Fruit fly (Drosophila melanogaster): ENCODE data around the gene CG31091.

Gene CG31091

DNA sequence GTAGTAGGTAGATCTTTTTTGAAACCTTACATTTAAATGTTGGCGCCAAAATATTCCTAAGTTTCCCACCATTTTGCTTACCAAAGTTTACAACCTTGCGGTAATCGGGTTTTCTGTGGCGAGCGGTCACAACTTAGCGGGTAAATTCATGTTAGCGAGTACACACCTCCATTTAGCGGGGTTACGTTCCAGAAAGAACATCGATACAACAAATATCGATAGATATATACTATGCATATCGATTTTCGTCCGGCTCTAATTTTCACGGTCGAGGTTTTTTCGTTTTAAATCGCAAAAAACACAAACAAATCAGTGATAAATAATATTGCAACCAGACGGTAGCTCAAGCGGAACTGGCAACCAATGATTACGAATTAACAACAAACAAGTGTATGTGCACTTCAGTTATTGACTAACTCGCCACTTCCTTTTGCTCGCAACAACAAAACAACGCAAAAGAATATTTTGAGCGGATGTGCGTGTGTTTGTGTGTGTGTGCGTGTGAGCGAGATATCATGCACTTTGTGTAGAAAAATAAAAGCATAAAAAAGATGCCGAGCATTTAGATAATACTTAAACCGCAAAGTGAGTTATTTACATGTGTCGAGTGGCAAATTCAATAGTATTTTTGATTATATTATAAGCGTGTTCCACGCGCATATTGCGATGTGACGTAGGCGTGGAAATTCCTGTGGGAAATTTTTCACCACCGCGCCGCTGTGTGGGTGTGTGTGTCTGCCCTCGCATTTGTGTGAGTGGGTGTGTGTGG, 11.2 kb upstream of the CG31091 start, which contains the start of gene Lnk (continued):
- TF ChIP-seq CG5180 (GFP tag; optimal IDR thresholded peaks at IDR 0.05) (no peak), Lim3 (GFP tag; IDR thresholded peaks at IDR 0.05) (no peak), CG13123 (GFP tag; optimal IDR thresholded peaks at IDR 0.05) (no peak), CG5953 (GFP tag; IDR thresholded peaks at IDR 0.05) (no peak), zfh1 (GFP tag; IDR thresholded peaks at IDR 0.05) (no peak), so (GFP tag; IDR thresholded peaks at IDR 0.05) (no peak), CG30020 (tag; optimal IDR thresholded peaks at IDR 0.05) (peak; percentile 12), Xbp1 (GFP tag; optimal IDR thresholded peaks at IDR 0.05) (peak; percentile 18), Hr3 (GFP tag; optimal IDR thresholded peaks at IDR 0.05) (no peak), CG6765 (GFP tag; optimal IDR thresholded peaks at IDR 0.05) (no peak), corto (GFP tag; optimal IDR thresholded peaks at IDR 0.05) (no peak), CG12236 (GFP tag; optimal IDR thresholded peaks at IDR 0.05) (no peak), CG8944 (GFP tag; optimal IDR thresholded peaks at IDR 0.05) (no peak), Trl (optimal IDR thresholded peaks at IDR 0.05) (no peak), Trl (GFP tag; optimal IDR thresholded peaks at IDR 0.05) (no peak), CHES-1-like (GFP tag; optimal IDR thresholded peaks at IDR 0.05) (peak; percentile 15), Doc2 (GFP tag; IDR thresholded peaks at IDR 0.05) (no peak), hbn (GFP tag; IDR thresholded peaks at IDR 0.05; ENCODE audit: partially characterized antibody) (peak; percentile 92), mld (GFP tag; IDR thresholded peaks at IDR 0.05; ENCODE audit: partially characterized antibody) (peak; percentile 86; the same call in 2 of the 3 replicates), Aef1 (GFP tag; IDR thresholded peaks at IDR 0.05) (peak; percentile 60; the same call in 2 of the 3 replicates), Atf6 (GFP tag; IDR thresholded peaks at IDR 0.05) (peak; percentile 27; the same call in 1 of the 2 replicates), da (GFP tag; optimal IDR thresholded peaks at IDR 0.05) (no peak), CG4404 (GFP tag; IDR thresholded peaks at IDR 0.05) (no peak), CG2889 (GFP tag; IDR thresholded peaks at IDR 0.05) (no peak), CG6689 (GFP tag; IDR thresholded peaks at IDR 0.05) (no peak), CG11560 (tag; IDR thresholded peaks at IDR 0.05) (no peak), CG30403 (GFP tag; optimal IDR thresholded peaks at IDR 0.05) (peak; percentile 3), bab2 (GFP tag; optimal IDR thresholded peaks at IDR 0.05) (no peak), tap (tag; optimal IDR thresholded peaks at IDR 0.05) (no peak), CG8388 (GFP tag; optimal IDR thresholded peaks at IDR 0.05) (no peak), HLHmδ (GFP tag; optimal IDR thresholded peaks at IDR 0.05) (no peak), nerfin-2 (GFP tag; IDR thresholded peaks at IDR 0.05; ENCODE audit: partially characterized antibody) (peak; percentile 68), CG42726 (GFP tag; IDR thresholded peaks at IDR 0.05; ENCODE audit: partially characterized antibody) (peak; percentile 96), sr (GFP tag; IDR thresholded peaks at IDR 0.05) (peak; percentile 95), pros (GFP tag; optimal IDR thresholded peaks at IDR 0.05) (peak; percentile 46), CG15696 (tag; optimal IDR thresholded peaks at IDR 0.05) (no peak), Max (GFP tag; optimal IDR thresholded peaks at IDR 0.05) (peak; percentile 32), fd3F (GFP tag; optimal IDR thresholded peaks at IDR 0.05) (no peak), CG1832 (GFP tag; optimal IDR thresholded peaks at IDR 0.05) (no peak), GATAe (GFP tag; conservative IDR thresholded peaks at IDR 0.05) (no peak), pnt (GFP tag; optimal IDR thresholded peaks at IDR 0.05) (no peak), chn (GFP tag; optimal IDR thresholded peaks at IDR 0.05) (peak; percentile 36), her (GFP tag; optimal IDR thresholded peaks at IDR 0.05) (no peak), E2f2 (GFP tag; IDR thresholded peaks at IDR 0.05) (peak; percentile 98), CG4617 (GFP tag; optimal IDR thresholded peaks at IDR 0.05; ENCODE audit: borderline replicate concordance) (peak; percentile 87), bbx (GFP tag; IDR thresholded peaks at IDR 0.05; ENCODE audit: partially characterized antibody) (peak; percentile 95), Doc3 (GFP tag; IDR thresholded peaks at IDR 0.05; ENCODE audit: partially characterized antibody) (peak; percentile 80), Sin3A (optimal IDR thresholded peaks at IDR 0.05) (peak; percentile 79), HLH54F (GFP tag; optimal IDR thresholded peaks at IDR 0.05) (peak; percentile 0), Hand (GFP tag; optimal IDR thresholded peaks at IDR 0.05) (peak; percentile 12)
